Fruit fly (Drosophila melanogaster): ENCODE measurements around the gene fig.

DNA sequence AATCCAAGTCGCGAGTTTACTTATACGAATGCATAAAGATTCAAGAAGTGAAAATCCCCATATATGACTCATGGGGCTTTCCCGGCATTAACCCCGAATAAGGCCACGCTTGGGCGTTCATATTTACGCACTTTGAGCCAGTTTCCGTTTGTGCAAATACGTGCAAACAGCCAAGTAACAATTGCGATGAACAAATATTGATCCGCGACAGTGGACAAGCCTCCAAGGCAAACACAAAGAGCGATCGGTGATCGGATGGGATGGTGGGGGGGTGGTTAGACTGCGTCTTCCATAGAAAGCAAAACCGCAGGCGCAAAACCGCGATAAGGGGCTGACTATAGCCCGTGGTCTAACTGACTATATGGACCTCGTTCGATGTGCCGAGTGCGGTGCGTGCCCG is 23.0 kb downstream of the fig start:
- TF ChIP-seq kay (GFP tag; ENCODE audit: borderline replicate concordance) = no peak
- TF ChIP-seq CG7101 (tag; optimal IDR thresholded peaks at IDR 0.05) = no peak
